Worm (Caenorhabditis elegans): ENCODE data around the gene C33H5.1.

Gene C33H5.1

ce11 chrIV:7782292-7782691 lies 26.4 kb upstream of the C33H5.1 start, which contains the start of gene sec-10 (continued):
- TF ChIP-seq Y53G8AR.9 (GFP tag; conservative IDR thresholded peaks at IDR 0.05) (peak; percentile 87), lsl-1 (GFP tag; optimal IDR thresholded peaks at IDR 0.05) (no peak), tlf-1 (GFP tag; optimal IDR thresholded peaks at IDR 0.05) (peak; percentile 28)

ce11 chrIV:7783801-7784411 lies 24.8 kb upstream of the C33H5.1 start, which contains the start of gene tag-321:
Gene tag-321 (minus strand): TSS chrIV:7783851.
- TF ChIP-seq mes-4 (tag; optimal IDR thresholded peaks at IDR 0.05) (no peak), ccch-3 (GFP tag; optimal IDR thresholded peaks at IDR 0.05) (no peak), repo-1 (tag; optimal IDR thresholded peaks at IDR 0.05) (no peak), hsf-1 (GFP tag; IDR thresholded peaks at IDR 0.05) (0 out of 2 replicates have a peak, but pooled peaks have one; percentile 44), nhr-80 (tag; optimal IDR thresholded peaks at IDR 0.05) (peak; percentile 63)

ce11 chrIV:7785506-7786065 lies 23.1 kb upstream of the C33H5.1 start, which contains the start of gene tag-322:
Gene tag-322 (minus strand): TSS chrIV:7785556.
- TF ChIP-seq akir-1 (GFP tag; optimal IDR thresholded peaks at IDR 0.05) (no peak), mes-4 (tag; optimal IDR thresholded peaks at IDR 0.05) (no peak), nhr-80 (tag; optimal IDR thresholded peaks at IDR 0.05) (no peak), lsl-1 (GFP tag; optimal IDR thresholded peaks at IDR 0.05) (peak; percentile 19), rec-8 (tag; optimal IDR thresholded peaks at IDR 0.05) (no peak), mcd-1 (GFP tag; IDR thresholded peaks at IDR 0.05) (peak; percentile 93), lag-1 (GFP tag; IDR thresholded peaks at IDR 0.05) (no peak), ceh-40 (GFP tag; IDR thresholded peaks at IDR 0.05) (no peak), snpc-1.3 (tag; optimal IDR thresholded peaks at IDR 0.05; ENCODE audit: insufficient read depth) (peak; percentile 58), snpc-4 (GFP tag; optimal IDR thresholded peaks at IDR 0.05) (no peak), snpc-4 (tag; optimal IDR thresholded peaks at IDR 0.05) (peak in 2 of 4 experiments; percentile 19 to 42), F22D6.2 (tag; optimal IDR thresholded peaks at IDR 0.05) (no peak), fkh-3 (tag; optimal IDR thresholded peaks at IDR 0.05) (no peak), ztf-25 (GFP tag; IDR thresholded peaks at IDR 0.05) (no peak), Y95B8A.8 (GFP tag; IDR thresholded peaks at IDR 0.05) (no peak), madf-10 (tag; optimal IDR thresholded peaks at IDR 0.05) (no peak), tbp1 (GFP tag; optimal IDR thresholded peaks at IDR 0.05) (peak; percentile 16), B0336.3 (GFP tag; IDR thresholded peaks at IDR 0.05) (0 out of 2 replicates have a peak, but pooled peaks have one; percentile 39), hrde-1 (tag; optimal IDR thresholded peaks at IDR 0.05; ENCODE audit: borderline replicate concordance) (no peak), Y53F4B.3 (GFP tag; IDR thresholded peaks at IDR 0.05) (no peak), Y56A3A.18 (GFP tag; IDR thresholded peaks at IDR 0.05) (no peak), unc-62 (GFP tag; optimal IDR thresholded peaks at IDR 0.05) (no peak), tbx-9 (tag; optimal IDR thresholded peaks at IDR 0.05; ENCODE audit: borderline replicate concordance) (no peak), tlf-1 (GFP tag; optimal IDR thresholded peaks at IDR 0.05) (no peak), ets-4 (GFP tag; optimal IDR thresholded peaks at IDR 0.05) (no peak), nhr-27 (tag; optimal IDR thresholded peaks at IDR 0.05) (no peak), nfyb-1 (GFP tag; IDR thresholded peaks at IDR 0.05) (peak; percentile 62; the same call in 1 of the 2 replicates), bed-1 (GFP tag; IDR thresholded peaks at IDR 0.05) (no peak), K11D2.4 (GFP tag; IDR thresholded peaks at IDR 0.05) (no peak), Y79H2A.3 (GFP tag; conservative IDR thresholded peaks at IDR 0.05) (no peak), egl-18 (GFP tag; IDR thresholded peaks at IDR 0.05) (no peak), cebp-1 (GFP tag; IDR thresholded peaks at IDR 0.05) (no peak), cebp-1 (tag; optimal IDR thresholded peaks at IDR 0.05) (peak; percentile 41), hmg-20 (GFP tag; IDR thresholded peaks at IDR 0.05) (no peak), aptf-3 (GFP tag; IDR thresholded peaks at IDR 0.05) (no peak), attf-3 (GFP tag; conservative IDR thresholded peaks at IDR 0.05) (no peak), mel-28 (tag; optimal IDR thresholded peaks at IDR 0.05; ENCODE audit: borderline replicate concordance) (no peak), snpc-3.4 (tag; optimal IDR thresholded peaks at IDR 0.05) (no peak), ztf-28 (GFP tag; IDR thresholded peaks at IDR 0.05) (no peak)
